Worm (Caenorhabditis elegans) whole organism, L2 larva: Measurements from ENCODE around the gene scc-1.

ENCODE experiments used
- Y55F3AM.14 ChIP-seq: fragments of 200-800 bp; sonication (Bioruptor generic); optimal IDR thresholded peaks from 2 replicates; lab custom pipeline; 2018; ENCODE audit warnings: mild to moderate bottlenecking, missing genetic modification characterization, missing compliant biosample characterization
- ama-1 ChIP-seq: fragments of 150-350 bp; optimal IDR thresholded peaks from 2 replicates; lab custom pipeline; 2018; ENCODE audit warnings: inconsistent platforms
- dmd-4 ChIP-seq: sonication (generic microtip); optimal IDR thresholded peaks from 2 replicates; lab custom pipeline; 2017; ENCODE audit warnings: missing biosample characterization, missing genetic modification characterization
- lin-13 ChIP-seq: fragments of 150-350 bp; optimal IDR thresholded peaks from 2 replicates; lab custom pipeline; 2014; ENCODE audit warnings: missing biosample characterization, missing genetic modification reagents, missing genetic modification characterization
- nhr-11 ChIP-seq: fragments of 150-350 bp; optimal IDR thresholded peaks from 2 replicates; lab custom pipeline; 2014; ENCODE audit warnings: missing biosample characterization, missing genetic modification characterization
- nhr-21 ChIP-seq: fragments of 150-350 bp; optimal IDR thresholded peaks from 2 replicates; lab custom pipeline; 2014; ENCODE audit warnings: missing biosample characterization, missing genetic modification characterization
- nhr-23 ChIP-seq: fragments of 150-350 bp; optimal IDR thresholded peaks from 2 replicates; lab custom pipeline; 2014; ENCODE audit warnings: missing biosample characterization, missing genetic modification reagents, missing genetic modification characterization
- sem-4 ChIP-seq: fragments of 150-350 bp; optimal IDR thresholded peaks from 2 replicates; lab custom pipeline; 2014; ENCODE audit warnings: missing biosample characterization, missing genetic modification reagents, missing genetic modification characterization
- unc-62 ChIP-seq: fragments of 150-350 bp; optimal IDR thresholded peaks from 2 replicates; lab custom pipeline; 2014; ENCODE audit warnings: missing biosample characterization, missing genetic modification reagents, missing genetic modification characterization

ce11 chrII:4737348-4737747 is 38.8 kb downstream of the scc-1 start, which contains the start of gene ctsa-1.1:
- no peak for TF ChIP-seq ama-1
- TF ChIP-seq dmd-4 (tag; lab: Kevin White, UChicago) = no peak
- TF ChIP-seq unc-62 (GFP tag; lab: Kevin White, UChicago) = no peak
- no peak for TF ChIP-seq nhr-11
- TF ChIP-seq lin-13 (GFP tag; lab: Kevin White, UChicago) = no peak
- TF ChIP-seq nhr-21 (tag; lab: Kevin White, UChicago) = no peak
- no peak for TF ChIP-seq nhr-23 (tag; lab: Kevin White, UChicago)
- no peak for TF ChIP-seq Y55F3AM.14 (GFP tag; lab: Kevin White, UChicago)
- no peak for TF ChIP-seq sem-4
